Fruit fly (Drosophila melanogaster) whole organism, embryonic: ENCODE results near the gene RhoGAP1A.

Experiments
- Aef1 ChIP-seq: fragments of 200-800 bp; sonication (Bioruptor generic); IDR thresholded peaks from 3 replicates; pipeline ENCODE4 v1.3.6; 2022; ENCODE audit warnings: missing biosample characterization, missing genetic modification characterization
- Bdp1 ChIP-seq: fragments of 200-800 bp; sonication (Bioruptor generic); optimal IDR thresholded peaks from 3 replicates; lab custom pipeline; 2016; ENCODE audit warnings: missing biosample characterization, missing genetic modification characterization
- CG10321 ChIP-seq: fragments of 200-800 bp; sonication (Bioruptor generic); IDR thresholded peaks from 2 replicates; pipeline ENCODE4 v1.3.6; 2022; ENCODE audit warnings: missing biosample characterization, missing genetic modification characterization
- CG13296 ChIP-seq: fragments of 200-800 bp; sonication (Bioruptor generic); optimal IDR thresholded peaks from 3 replicates; lab custom pipeline; 2018; ENCODE audit warnings: missing biosample characterization, mild to moderate bottlenecking, missing genetic modification characterization
- CG14860 ChIP-seq: fragments of 200-800 bp; sonication (Bioruptor generic); IDR thresholded peaks from 3 replicates; pipeline ENCODE4 v1.3.6; 2022; ENCODE audit warnings: missing biosample characterization, missing genetic modification characterization; ENCODE audit not compliant: partially characterized antibody
- CG16779 ChIP-seq: fragments of 200-800 bp; sonication (Bioruptor generic); IDR thresholded peaks from 2 replicates; pipeline ENCODE4 v1.3.6; 2022; ENCODE audit warnings: missing biosample characterization, missing genetic modification characterization
- CG17359 ChIP-seq: fragments of 200-800 bp; sonication (Bioruptor generic); optimal IDR thresholded peaks from 3 replicates; lab custom pipeline; 2018; ENCODE audit warnings: missing biosample characterization, mild to moderate bottlenecking, missing genetic modification characterization, moderate library complexity
- CG17829 ChIP-seq: fragments of 200-800 bp; optimal IDR thresholded peaks from 2 replicates; lab custom pipeline; 2019; ENCODE audit warnings: missing biosample characterization, mild to moderate bottlenecking, missing genetic modification characterization, moderate library complexity
- CG18262 ChIP-seq: fragments of 200-800 bp; optimal IDR thresholded peaks from 3 replicates; lab custom pipeline; 2019; ENCODE audit warnings: missing biosample characterization, mild to moderate bottlenecking, missing genetic modification characterization, moderate library complexity
- CG1832 ChIP-seq: fragments of 200-800 bp; sonication (Bioruptor generic); optimal IDR thresholded peaks from 2 replicates; lab custom pipeline; 2017; ENCODE audit warnings: missing biosample characterization, mild to moderate bottlenecking, missing genetic modification characterization, inconsistent platforms
- CG2120 ChIP-seq: fragments of 200-800 bp; sonication (Bioruptor generic); optimal IDR thresholded peaks from 3 replicates; lab custom pipeline; 2016; ENCODE audit warnings: missing biosample characterization, missing genetic modification characterization
- CG2712 ChIP-seq: fragments of 200-800 bp; optimal IDR thresholded peaks from 3 replicates; lab custom pipeline; 2019; ENCODE audit warnings: missing biosample characterization, mild to moderate bottlenecking, missing genetic modification characterization, moderate library complexity
- CG2875 ChIP-seq: fragments of 200-800 bp; sonication (Bioruptor generic); optimal IDR thresholded peaks from 2 replicates; lab custom pipeline; 2017; ENCODE audit warnings: missing biosample characterization, mild to moderate bottlenecking, missing genetic modification characterization, missing genetic modification reagents
- CG3065 ChIP-seq: fragments of 200-800 bp; sonication (Bioruptor generic); optimal IDR thresholded peaks from 2 replicates; lab custom pipeline; 2016; ENCODE audit warnings: missing biosample characterization, missing genetic modification characterization
- CG31224 ChIP-seq: fragments of 200-800 bp; sonication (Bioruptor generic); IDR thresholded peaks from 2 replicates; pipeline ENCODE4 v1.3.6; 2022; ENCODE audit warnings: missing biosample characterization, missing genetic modification characterization
- CG32767 ChIP-seq: fragments of 200-800 bp; sonication (Bioruptor generic); IDR thresholded peaks from 2 replicates; pipeline ENCODE4 v1.3.6; 2022; ENCODE audit warnings: missing biosample characterization, missing genetic modification characterization
- CG32772 ChIP-seq: fragments of 200-800 bp; sonication (Bioruptor generic); IDR thresholded peaks from 2 replicates; pipeline ENCODE4 v1.3.6; 2022; ENCODE audit warnings: missing biosample characterization, missing genetic modification characterization
- CG33557 ChIP-seq: fragments of 200-800 bp; sonication (Bioruptor generic); optimal IDR thresholded peaks from 2 replicates; lab custom pipeline; 2019; ENCODE audit warnings: missing biosample characterization, mild to moderate bottlenecking, missing genetic modification characterization, moderate library complexity
- CG4617 ChIP-seq: fragments of 200-800 bp; sonication (Bioruptor generic); optimal IDR thresholded peaks from 3 replicates; lab custom pipeline; 2016; ENCODE audit warnings: missing biosample characterization, missing genetic modification characterization, borderline replicate concordance
- CG5953 ChIP-seq: fragments of 200-800 bp; sonication (Bioruptor generic); IDR thresholded peaks from 2 replicates; pipeline ENCODE4 v1.3.6; 2022; ENCODE audit warnings: missing biosample characterization, missing genetic modification characterization
- CG9215 ChIP-seq: fragments of 200-800 bp; sonication (Bioruptor generic); IDR thresholded peaks from 2 replicates; pipeline ENCODE4 v1.3.6; 2022; ENCODE audit warnings: missing biosample characterization, missing genetic modification characterization
- Dek ChIP-seq: fragments of 200-800 bp; sonication (Bioruptor generic); optimal IDR thresholded peaks from 3 replicates; lab custom pipeline; 2019; ENCODE audit warnings: missing biosample characterization, mild to moderate bottlenecking, missing genetic modification characterization, moderate library complexity
- Dip2 ChIP-seq: fragments of 200-800 bp; sonication (Bioruptor generic); IDR thresholded peaks from 2 replicates; pipeline ENCODE4 v1.3.6; 2022; ENCODE audit warnings: missing biosample characterization, missing genetic modification characterization
- H15 ChIP-seq: fragments of 200-800 bp; sonication (Bioruptor generic); IDR thresholded peaks from 3 replicates; pipeline ENCODE4 v1.3.6; 2022; ENCODE audit warnings: missing biosample characterization, missing genetic modification characterization
- HLHmδ ChIP-seq: fragments of 200-800 bp; sonication (Bioruptor generic); optimal IDR thresholded peaks from 2 replicates; lab custom pipeline; 2018; ENCODE audit warnings: missing biosample characterization, mild to moderate bottlenecking, missing genetic modification characterization, moderate library complexity
- Hmx ChIP-seq: fragments of 200-800 bp; sonication (Bioruptor generic); optimal IDR thresholded peaks from 2 replicates; lab custom pipeline; 2016; ENCODE audit warnings: missing biosample characterization, missing genetic modification characterization
- Hr78 ChIP-seq, 2 experiments: fragments of 200-800 bp in 1 of 2; fragments of >200 bp in 1 of 2; sonication (Bioruptor generic) in 1 of 2; optimal IDR thresholded peaks; 2 replicates each; lab custom pipeline; 2017 to 2019; ENCODE audit warnings: missing biosample characterization in 2 of 2, missing genetic modification characterization in 2 of 2, mild to moderate bottlenecking in 1 of 2, moderate library complexity in 1 of 2
- MBD-R2 ChIP-seq: fragments of 200-800 bp; sonication (Bioruptor generic); IDR thresholded peaks from 2 replicates; pipeline ENCODE4 v1.3.6; 2022; ENCODE audit warnings: missing biosample characterization, missing genetic modification characterization
- Nf-YC ChIP-seq: fragments of 200-800 bp; optimal IDR thresholded peaks from 3 replicates; lab custom pipeline; 2019; ENCODE audit warnings: missing biosample characterization, mild to moderate bottlenecking, missing genetic modification characterization, moderate library complexity
- PHDP ChIP-seq: fragments of 200-800 bp; sonication (Bioruptor generic); optimal IDR thresholded peaks from 3 replicates; lab custom pipeline; 2018; ENCODE audit warnings: missing biosample characterization, mild to moderate bottlenecking, missing genetic modification characterization, moderate library complexity
- Sin3A ChIP-seq: fragments of >200 bp; optimal IDR thresholded peaks from 2 replicates; lab custom pipeline; 2018
- Sry-β ChIP-seq: fragments of 200-800 bp; sonication (Bioruptor generic); optimal IDR thresholded peaks from 2 replicates; lab custom pipeline; 2018; ENCODE audit warnings: missing biosample characterization, mild to moderate bottlenecking, missing genetic modification characterization, moderate library complexity
- YL-1 ChIP-seq: fragments of 200-800 bp; sonication (Bioruptor generic); optimal IDR thresholded peaks from 3 replicates; lab custom pipeline; 2017; ENCODE audit warnings: missing biosample characterization, mild to moderate bottlenecking, missing genetic modification characterization
- ab ChIP-seq: fragments of 200-800 bp; sonication (Bioruptor generic); optimal IDR thresholded peaks from 2 replicates; lab custom pipeline; 2016; ENCODE audit warnings: missing biosample characterization, missing genetic modification characterization
- chn ChIP-seq: fragments of 200-800 bp; sonication (Bioruptor generic); optimal IDR thresholded peaks from 2 replicates; lab custom pipeline; 2016; ENCODE audit warnings: missing biosample characterization, missing genetic modification characterization
- crc ChIP-seq: fragments of 200-800 bp; sonication (Bioruptor generic); optimal IDR thresholded peaks from 2 replicates; lab custom pipeline; 2016; ENCODE audit warnings: missing biosample characterization, missing genetic modification characterization
- croc ChIP-seq: fragments of 200-800 bp; sonication (Bioruptor generic); conservative IDR thresholded peaks from 3 replicates; pipeline ENCODE4 v1.3.6; 2022; ENCODE audit warnings: missing biosample characterization, missing genetic modification characterization
- crp ChIP-seq, 2 experiments: fragments of 200-800 bp; sonication (Bioruptor generic); optimal IDR thresholded peaks; 2 replicates in 1 of 2; 3 replicates in 1 of 2; lab custom pipeline; 2017; ENCODE audit warnings: missing biosample characterization in 2 of 2, missing genetic modification characterization in 2 of 2, mild to moderate bottlenecking in 1 of 2, moderate library complexity in 1 of 2
- dan ChIP-seq: fragments of 200-800 bp; sonication (Bioruptor generic); IDR thresholded peaks from 2 replicates; pipeline ENCODE4 v1.3.6; 2022; ENCODE audit warnings: missing biosample characterization, missing genetic modification characterization
- gce ChIP-seq: fragments of 200-800 bp; sonication (Bioruptor generic); IDR thresholded peaks from 3 replicates; pipeline ENCODE4 v1.3.6; 2022; ENCODE audit warnings: missing biosample characterization, missing genetic modification characterization
- gcm ChIP-seq: fragments of 200-800 bp; sonication (Bioruptor generic); optimal IDR thresholded peaks from 2 replicates; lab custom pipeline; 2019; ENCODE audit warnings: missing biosample characterization, mild to moderate bottlenecking, missing genetic modification characterization, moderate library complexity
- hkb ChIP-seq, 2 experiments: fragments of 200-800 bp in 1 of 2; fragments of >200 bp in 1 of 2; sonication (Bioruptor generic) in 1 of 2; IDR thresholded peaks in 1 of 2; optimal IDR thresholded peaks in 1 of 2; 2 replicates each; pipeline versions ENCODE4 v1.3.6 to Lab custom; 2017 to 2022; ENCODE audit warnings: missing biosample characterization in 1 of 2, missing genetic modification characterization in 1 of 2
- ind ChIP-seq: fragments of 200-800 bp; sonication (Bioruptor generic); optimal IDR thresholded peaks from 3 replicates; lab custom pipeline; 2016; ENCODE audit warnings: missing biosample characterization, missing genetic modification characterization
- jing ChIP-seq: fragments of 200-800 bp; sonication (Bioruptor generic); optimal IDR thresholded peaks from 2 replicates; lab custom pipeline; 2018; ENCODE audit warnings: missing biosample characterization, mild to moderate bottlenecking, missing genetic modification characterization
- lab ChIP-seq: fragments of 200-800 bp; sonication (Bioruptor generic); optimal IDR thresholded peaks from 3 replicates; lab custom pipeline; 2017; ENCODE audit warnings: missing biosample characterization, missing genetic modification characterization, mild to moderate bottlenecking, moderate library complexity, missing genetic modification reagents
- oc ChIP-seq: fragments of 200-800 bp; sonication (Bioruptor generic); optimal IDR thresholded peaks from 2 replicates; lab custom pipeline; 2018; ENCODE audit warnings: missing biosample characterization, mild to moderate bottlenecking, missing genetic modification characterization, moderate library complexity
- odd ChIP-seq: fragments of 200-800 bp; sonication (Bioruptor generic); optimal IDR thresholded peaks from 2 replicates; lab custom pipeline; 2017; ENCODE audit warnings: missing biosample characterization, mild to moderate bottlenecking, missing genetic modification characterization
- p53 ChIP-seq: fragments of 200-800 bp; sonication (Bioruptor generic); optimal IDR thresholded peaks from 2 replicates; lab custom pipeline; 2016; ENCODE audit warnings: missing biosample characterization, missing genetic modification characterization
- sens ChIP-seq: fragments of 200-800 bp; sonication (Bioruptor generic); peaks from one replicate; lab custom pipeline; 2016; ENCODE audit warnings: missing biosample characterization, missing genetic modification characterization
- vvl ChIP-seq: fragments of 200-800 bp; sonication (Bioruptor generic); IDR thresholded peaks from 2 replicates; pipeline ENCODE4 v1.3.6; 2022; ENCODE audit warnings: missing biosample characterization, missing genetic modification characterization
- yki ChIP-seq: fragments of >200 bp; optimal IDR thresholded peaks from 3 replicates; lab custom pipeline; 2018

The RhoGAP1A gene

dm6 chrX:175542-176197, 48.4 kb downstream of the RhoGAP1A start (continued):
- TF ChIP-seq CG3065 (GFP tag; lab: Kevin White, UChicago): no peak
- TF ChIP-seq CG13296: no peak
- no peak for TF ChIP-seq ab (GFP tag; lab: Kevin White, UChicago)
- no peak for TF ChIP-seq Dip2 (GFP tag; lab: Robert Waterston, UW)
- no peak for TF ChIP-seq YL-1 (GFP tag; lab: Kevin White, UChicago)
- TF ChIP-seq dan (GFP tag; lab: Robert Waterston, UW): no peak
- peak; percentile 58 for TF ChIP-seq CG2875 (GFP tag; lab: Kevin White, UChicago)
- no peak for TF ChIP-seq MBD-R2
- TF ChIP-seq Sry-β: peak; percentile 31
- TF ChIP-seq CG17829 (tag; lab: Kevin White, UChicago): peak; percentile 86
- TF ChIP-seq p53 (GFP tag; lab: Kevin White, UChicago): no peak
- TF ChIP-seq Hr78 (GFP tag; optimal IDR thresholded peaks at IDR 0.05; lab: Kevin White, UChicago): peak in 1 of 2 experiments; percentile 61
- peak; percentile 0 for TF ChIP-seq Bdp1
- TF ChIP-seq PHDP: peak; percentile 51
- peak; percentile 91 for TF ChIP-seq CG18262 (tag; lab: Kevin White, UChicago)
- peak; percentile 13 for TF ChIP-seq HLHmδ
- TF ChIP-seq crp (GFP tag; optimal IDR thresholded peaks at IDR 0.05; lab: Kevin White, UChicago): no peak
- TF ChIP-seq Nf-YC (tag; lab: Kevin White, UChicago): no peak
- peak; percentile 54 for TF ChIP-seq croc (GFP tag; lab: Robert Waterston, UW)
- TF ChIP-seq jing (GFP tag; lab: Kevin White, UChicago): peak; percentile 33
- no peak for TF ChIP-seq hkb (optimal IDR thresholded peaks at IDR 0.05; lab: Kevin White, UChicago)
- TF ChIP-seq hkb (GFP tag; IDR thresholded peaks at IDR 0.05; lab: Robert Waterston, UW): no peak
- no peak for TF ChIP-seq H15
- TF ChIP-seq crc (GFP tag; lab: Kevin White, UChicago): no peak
- no peak for TF ChIP-seq odd
- peak; percentile 28 for TF ChIP-seq oc (tag; lab: Kevin White, UChicago)
- TF ChIP-seq CG1832 (GFP tag; lab: Kevin White, UChicago): no peak
- no peak for TF ChIP-seq Sin3A (lab: Kevin White, UChicago)
- no peak for TF ChIP-seq CG10321 (GFP tag; lab: Robert Waterston, UW)
- TF ChIP-seq CG31224: no peak
- no peak for TF ChIP-seq CG16779
- TF ChIP-seq CG14860 (GFP tag; lab: Robert Waterston, UW): no peak
- no peak for TF ChIP-seq CG4617 (GFP tag; lab: Kevin White, UChicago)
- no peak for TF ChIP-seq CG32772 (GFP tag; lab: Robert Waterston, UW)
- TF ChIP-seq CG9215 (GFP tag; lab: Robert Waterston, UW): no peak
- TF ChIP-seq CG2712 (tag; lab: Kevin White, UChicago): peak; percentile 89
- no peak for TF ChIP-seq CG2120 (GFP tag; lab: Kevin White, UChicago)
- no peak for TF ChIP-seq CG32767
- TF ChIP-seq chn (GFP tag; lab: Kevin White, UChicago): peak; percentile 2
- no peak for TF ChIP-seq Hmx
- TF ChIP-seq yki (lab: Kevin White, UChicago): no peak
- TF ChIP-seq Dek (tag; lab: Kevin White, UChicago): no peak
- no peak for TF ChIP-seq Aef1 (GFP tag; lab: Robert Waterston, UW)
- TF ChIP-seq lab (GFP tag; lab: Kevin White, UChicago): no peak
- TF ChIP-seq gce (GFP tag; lab: Robert Waterston, UW): peak; percentile 3; the same call in 1 of the 3 replicates
- TF ChIP-seq CG33557: peak; percentile 86
- peak; percentile 97 for TF ChIP-seq sens (GFP tag; lab: Kevin White, UChicago)
- TF ChIP-seq vvl (GFP tag; lab: Robert Waterston, UW): peak; percentile 49
- no peak for TF ChIP-seq CG5953
- peak; percentile 73 for TF ChIP-seq gcm (GFP tag; lab: Kevin White, UChicago)
- peak; percentile 54 for TF ChIP-seq CG17359 (tag; lab: Kevin White, UChicago)
- TF ChIP-seq ind (GFP tag; lab: Kevin White, UChicago): peak; percentile 30
